Fruit fly (Drosophila melanogaster) ovary, adult (tissue): ENCODE measurements around the gene Ugt307A1.

ENCODE experiments used
- CG17801 ChIP-seq: fragments of 200-800 bp; optimal IDR thresholded peaks from 2 replicates; lab custom pipeline; 2019; ENCODE audit warnings: missing biosample characterization, mild to moderate bottlenecking, missing genetic modification characterization, moderate library complexity; ENCODE audit not compliant: partially characterized antibody

The Ugt307A1 gene

DNA sequence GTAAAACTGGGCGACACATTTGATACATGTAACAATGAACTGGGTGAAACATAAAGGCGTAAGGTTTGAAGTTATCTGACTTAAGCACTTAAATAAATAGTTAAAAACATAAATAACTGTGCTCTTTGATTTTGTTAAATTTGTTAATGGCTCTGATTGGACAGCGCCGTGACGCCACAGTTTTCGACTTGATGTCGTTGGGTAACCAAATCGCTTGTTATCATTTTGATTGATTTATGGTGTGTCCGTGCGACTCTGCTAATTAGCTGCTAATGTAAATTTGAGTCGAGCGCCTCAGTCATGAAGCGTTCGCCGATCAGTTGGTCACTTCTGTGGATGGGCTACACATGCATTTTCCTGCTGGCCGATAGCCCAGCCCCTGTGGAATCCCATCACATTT lies at the start of gene Ugt307A1:
Gene Ugt307A1 (plus strand): TSS at position 301 of the 400 bp plus-strand sequence.
- no peak for TF ChIP-seq CG17801 (GFP tag; lab: Kevin White, UChicago)

- TF ChIP-seq CG17801 (GFP tag; lab: Kevin White, UChicago) = no peak
These were observed 46.4 kb upstream of the Ugt307A1 start, which contains the start of gene Pcp for dm6 chr2L:7021382-7021781. Gene Pcp (plus strand): TSS chr2L:7021682.

- TF ChIP-seq CG17801 (GFP tag; lab: Kevin White, UChicago) = no peak
These were observed 44.0 kb upstream of the Ugt307A1 start, which contains the start of gene Gart for dm6 chr2L:7023614-7024259. Gene Gart (minus strand): TSS chr2L:7023898.

- TF ChIP-seq CG17801 (GFP tag; lab: Kevin White, UChicago) = no peak
These were observed 42.5 kb upstream of the Ugt307A1 start for dm6 chr2L:7025247-7025646.

DNA sequence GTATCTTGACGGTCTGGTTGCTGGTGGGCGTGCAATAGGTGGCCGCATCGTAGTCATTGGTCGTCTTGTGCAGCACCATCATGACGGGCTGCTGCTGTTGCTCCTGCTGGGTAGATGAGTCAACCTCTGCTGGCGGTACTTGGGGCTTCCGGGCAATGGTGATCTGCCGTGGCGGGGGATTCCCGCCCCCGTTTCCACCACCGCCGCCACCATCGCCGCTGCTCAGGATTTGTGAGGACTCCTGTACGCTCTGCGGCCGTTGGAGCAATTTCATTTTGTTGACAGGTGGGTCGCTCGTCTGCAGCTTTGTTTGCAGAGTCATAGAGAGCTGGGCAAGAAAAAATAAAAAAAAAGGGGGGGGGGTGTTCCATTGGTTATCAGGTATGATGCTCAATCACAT lies 41.5 kb upstream of the Ugt307A1 start:
- no peak for TF ChIP-seq CG17801 (GFP tag; lab: Kevin White, UChicago)

DNA sequence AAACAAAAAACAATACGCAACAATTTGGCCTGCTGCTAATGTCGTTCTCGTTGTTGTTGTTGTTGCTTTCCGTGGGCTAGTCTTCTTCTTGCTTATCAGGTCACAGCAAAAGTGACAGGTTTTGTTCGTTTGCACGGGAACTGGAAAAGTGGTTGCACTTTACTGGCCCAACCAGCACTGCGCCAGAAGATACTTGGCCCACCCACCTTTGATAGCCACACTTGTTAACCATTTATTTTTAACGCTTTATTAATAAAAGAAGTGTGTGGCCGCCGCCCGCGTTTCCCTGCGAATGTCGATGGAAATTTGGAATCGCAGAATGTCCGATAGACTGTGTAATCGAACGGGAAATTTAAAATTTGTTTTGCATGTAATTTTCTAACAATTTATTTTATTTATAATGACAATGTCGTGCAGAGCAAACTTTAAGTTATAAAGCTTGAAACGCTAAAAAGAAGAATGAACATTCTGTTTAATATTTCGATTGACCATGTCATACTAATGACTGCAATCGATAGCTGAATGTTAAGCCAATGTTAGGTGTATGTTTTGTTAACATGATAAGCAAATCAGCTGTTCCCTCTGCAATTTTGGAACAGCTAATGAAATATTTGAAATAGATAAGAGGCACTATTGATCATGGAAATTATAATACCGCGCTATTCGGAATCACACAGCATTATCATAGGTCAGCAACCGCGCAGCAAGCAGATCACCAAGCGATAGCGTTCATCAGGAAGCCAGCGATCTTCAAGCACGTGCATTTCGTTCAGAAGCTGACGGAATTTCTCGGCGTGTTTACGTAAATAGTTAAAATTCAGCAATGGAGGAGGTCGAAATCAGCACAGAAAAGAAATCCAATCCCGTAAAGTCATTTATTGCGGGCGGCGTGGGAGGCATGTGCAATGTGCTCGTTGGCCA lies 40.5 kb upstream of the Ugt307A1 start, which contains the start of the genes CG31908 and MME1:
Gene CG31908 (minus strand): TSS at position 402 of the 921 bp plus-strand sequence.
Gene MME1 (plus strand): TSS at position 539 of the 921 bp plus-strand sequence.
- peak; percentile 42 for TF ChIP-seq CG17801 (GFP tag; lab: Kevin White, UChicago)

dm6 chr2L:7028440-7028839 lies 39.3 kb upstream of the Ugt307A1 start:
- no peak for TF ChIP-seq CG17801 (GFP tag; lab: Kevin White, UChicago)

DNA sequence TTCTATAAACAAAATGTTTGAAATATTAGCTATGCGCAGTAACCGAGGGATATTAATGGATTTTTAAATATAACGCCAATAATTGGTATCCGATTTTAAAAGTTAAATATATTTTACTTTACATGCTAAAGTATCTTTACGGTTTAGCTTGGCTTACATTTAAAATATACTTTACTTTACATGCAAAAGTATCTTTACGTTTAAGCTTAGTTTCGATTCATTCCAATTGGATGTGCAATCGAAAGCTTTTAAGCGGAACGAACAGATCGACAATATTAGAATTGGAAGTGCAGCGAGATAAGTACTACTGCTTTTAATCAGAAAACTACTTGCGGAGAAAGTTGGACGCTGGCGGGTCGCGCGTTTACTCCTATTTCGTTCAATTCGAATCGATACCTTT lies 38.8 kb upstream of the Ugt307A1 start:
- no peak for TF ChIP-seq CG17801 (GFP tag; lab: Kevin White, UChicago)

dm6 chr2L:7032517-7032951 lies 35.2 kb upstream of the Ugt307A1 start, which contains the start of the genes Rab30 and Caper:
Gene Rab30 (minus strand): TSS chr2L:7032606.
Gene Caper (plus strand): TSS chr2L:7032721.
- peak; percentile 80 for TF ChIP-seq CG17801 (GFP tag; lab: Kevin White, UChicago)

DNA sequence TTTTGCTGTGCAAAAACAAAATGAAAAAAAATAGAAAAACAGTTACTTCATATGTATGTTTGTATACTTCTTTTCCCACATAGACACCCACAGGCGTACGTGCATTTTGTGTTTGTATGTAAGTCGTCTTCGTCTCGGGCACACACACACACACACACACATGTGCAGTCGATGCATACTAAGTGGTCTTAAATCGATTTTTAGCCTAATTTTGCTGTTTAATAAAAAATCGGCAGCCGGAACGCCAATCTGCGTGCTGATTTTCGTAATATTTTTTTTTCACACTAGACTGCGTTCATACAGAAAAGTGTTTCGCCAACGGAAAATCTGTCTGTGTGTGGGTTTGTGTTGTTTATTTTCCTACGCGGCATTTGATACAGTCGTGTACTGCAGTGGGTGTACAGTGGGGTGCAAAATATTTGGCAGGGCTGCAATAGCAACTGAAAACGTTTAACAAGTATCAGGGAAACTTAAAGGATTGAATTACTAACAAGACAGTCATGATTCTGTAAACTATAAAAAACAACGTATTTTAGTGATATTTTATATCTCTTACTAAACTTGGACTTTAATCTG lies 34.6 kb upstream of the Ugt307A1 start:
- TF ChIP-seq CG17801 (GFP tag; lab: Kevin White, UChicago) = peak; percentile 56

DNA sequence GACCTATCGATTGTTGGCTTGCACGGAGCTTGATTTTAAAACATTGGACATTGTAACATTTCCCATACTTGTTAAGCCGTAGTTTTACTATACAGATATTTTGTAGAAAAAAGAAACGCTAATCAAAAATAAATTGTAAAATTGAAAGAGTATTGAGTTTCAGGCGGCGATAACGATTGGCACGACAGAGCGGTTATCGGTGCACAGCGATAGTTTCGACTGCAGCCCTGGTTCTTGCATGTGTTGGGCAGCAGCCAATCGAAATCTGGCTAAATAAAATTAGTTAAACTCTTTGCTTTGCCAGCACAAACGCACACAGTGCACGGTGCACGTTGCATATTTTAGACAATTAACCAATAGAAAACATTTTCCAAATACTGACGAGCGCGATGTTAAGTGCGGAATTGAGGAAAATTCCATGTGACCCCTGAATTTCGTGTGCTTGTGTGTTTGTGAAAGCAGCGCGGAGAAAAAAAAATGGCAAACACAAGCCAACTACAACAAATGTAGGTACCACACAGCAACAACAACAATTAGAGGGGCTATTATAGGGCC lies 29.9 kb upstream of the Ugt307A1 start, which contains the start of gene milt:
Gene milt (plus strand): TSS at position 51 of the 555 bp plus-strand sequence.
- TF ChIP-seq CG17801 (GFP tag; lab: Kevin White, UChicago) = peak; percentile 34

DNA sequence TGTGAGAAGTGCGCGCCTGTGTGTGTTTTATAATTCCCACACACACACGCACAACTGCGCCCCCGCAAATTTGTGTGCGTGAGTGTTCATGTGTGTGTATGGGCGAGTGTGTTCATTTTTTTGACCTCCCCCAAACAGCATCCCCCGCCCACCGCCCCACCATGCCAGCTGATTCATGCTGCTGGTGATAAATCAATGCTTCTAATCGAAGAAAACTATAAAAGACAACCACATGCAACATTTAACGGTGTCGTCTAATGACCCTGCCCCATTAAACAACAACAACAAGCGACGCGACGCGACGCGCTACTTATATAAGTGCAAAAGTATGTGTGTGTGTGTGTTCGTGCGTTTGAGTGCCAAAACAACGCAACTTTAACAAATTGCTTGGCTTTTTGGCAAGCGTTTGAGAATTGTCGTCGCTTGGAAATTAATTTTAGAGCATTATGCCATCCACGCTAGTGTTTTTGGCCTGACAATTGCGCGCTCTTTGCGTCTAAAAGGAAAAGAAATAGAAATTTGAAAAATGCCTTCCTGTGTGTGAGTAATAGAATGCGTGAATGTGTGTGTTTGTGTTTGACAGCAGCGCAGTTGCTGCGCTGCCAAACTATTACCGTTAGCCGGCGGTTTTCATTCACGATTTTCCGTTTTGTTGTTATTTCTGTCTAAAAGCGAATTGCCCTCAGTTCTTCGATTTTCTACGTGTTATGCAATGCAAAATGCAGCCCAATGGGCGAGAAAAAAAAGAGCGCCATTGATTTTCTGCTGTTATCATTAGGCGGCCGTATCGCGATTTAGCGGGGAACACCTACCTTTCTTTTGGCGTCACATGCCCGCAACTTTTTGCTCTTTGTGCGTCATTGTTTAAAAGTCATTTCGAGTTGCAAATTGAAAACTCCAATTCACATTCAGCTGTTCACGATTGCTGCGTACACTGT lies 29.1 kb upstream of the Ugt307A1 start:
- no peak for TF ChIP-seq CG17801 (GFP tag; lab: Kevin White, UChicago)

DNA sequence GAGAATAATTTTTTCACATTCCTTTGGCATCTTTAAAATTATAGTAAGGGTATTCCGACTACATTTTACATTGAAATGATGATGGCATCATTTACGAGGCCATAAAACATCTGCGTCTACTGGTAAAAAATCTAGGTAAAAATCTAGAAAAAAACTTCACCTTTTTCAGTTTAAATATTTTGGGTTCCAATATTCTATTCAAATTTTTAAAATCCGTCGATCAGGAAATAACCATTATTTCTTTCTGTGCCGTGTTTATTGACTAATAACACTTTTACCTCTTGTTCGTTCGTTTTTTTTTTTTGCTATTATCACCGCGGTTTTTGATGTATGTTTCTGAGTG lies 28.5 kb upstream of the Ugt307A1 start:
- peak; percentile 55 for TF ChIP-seq CG17801 (GFP tag; lab: Kevin White, UChicago)
